Worm (Caenorhabditis elegans) whole organism, midembryonic: ENCODE data around the gene ZK1098.2.

Source experiments
- T22C8.4 ChIP-seq: fragments of 200-800 bp; sonication (Bioruptor generic); IDR thresholded peaks from 2 replicates; pipeline ENCODE4 v1.3.6; 2022; ENCODE audit warnings: missing genetic modification characterization, missing compliant biosample characterization
- flt-1 ChIP-seq: fragments of 200-800 bp; sonication (Bioruptor generic); IDR thresholded peaks from 2 replicates; pipeline ENCODE4 v1.3.6; 2022; ENCODE audit warnings: missing genetic modification characterization, missing compliant biosample characterization

- TF ChIP-seq flt-1 (GFP tag; lab: Robert Waterston, UW) (no peak), T22C8.4 (peak; percentile 38; the same call in 1 of the 2 replicates)
These were observed at the start of gene ZK1098.2 for ce11 chrIII:9528824-9529223.
